Worm (Caenorhabditis elegans) whole organism, young adult: ENCODE measurements around the gene E04D5.5.
A peak's percentile ranks its signal among the peaks of the same experiment; 100 is the strongest.

Experiments
- B0035.1 ChIP-seq: sonication (generic microtip); optimal IDR thresholded peaks from 2 replicates; lab custom pipeline; 2016; ENCODE audit warnings: missing genetic modification characterization, mild to moderate bottlenecking, missing compliant biosample characterization, missing genotype, missing genetic modification reagents
- B0336.3 ChIP-seq: fragments of 200-800 bp; sonication (Bioruptor generic); IDR thresholded peaks from 2 replicates; pipeline ENCODE4 v1.3.6; 2022; ENCODE audit warnings: missing genetic modification characterization, missing compliant biosample characterization
- F10E7.11 ChIP-seq: sonication (generic microtip); optimal IDR thresholded peaks from 2 replicates; lab custom pipeline; 2017; ENCODE audit warnings: mild to moderate bottlenecking, missing genetic modification characterization, moderate library complexity, missing compliant biosample characterization
- F33H1.4 ChIP-seq: fragments of 200-800 bp; sonication (Bioruptor generic); IDR thresholded peaks from 2 replicates; pipeline ENCODE4 v1.3.6; 2022; ENCODE audit warnings: missing genetic modification reagents, missing genetic modification characterization, missing compliant biosample characterization
- F39B2.1 ChIP-seq: fragments of 200-800 bp; sonication (Bioruptor generic); IDR thresholded peaks from 2 replicates; pipeline ENCODE4 v1.3.6; 2022; ENCODE audit warnings: missing genetic modification reagents, missing genetic modification characterization, missing compliant biosample characterization
- F49E8.2 ChIP-seq: sonication (generic microtip); optimal IDR thresholded peaks from 3 replicates; lab custom pipeline; 2017; ENCODE audit warnings: missing genetic modification characterization, mild to moderate bottlenecking, missing compliant biosample characterization, antibody characterized with exemption, moderate library complexity; ENCODE audit not compliant: insufficient read depth
- Y67H2A.10 ChIP-seq: fragments of 200-800 bp; sonication (Bioruptor generic); conservative IDR thresholded peaks from 2 replicates; pipeline ENCODE4 v1.3.6; 2022; ENCODE audit warnings: missing genetic modification reagents, missing genetic modification characterization, missing compliant biosample characterization
- Y95B8A.8 ChIP-seq: fragments of 200-800 bp; sonication (Bioruptor generic); IDR thresholded peaks from 2 replicates; pipeline ENCODE4 v1.3.6; 2022; ENCODE audit warnings: missing genetic modification reagents, missing genetic modification characterization, missing compliant biosample characterization
- aptf-3 ChIP-seq: fragments of 200-800 bp; sonication (Bioruptor generic); IDR thresholded peaks from 2 replicates; pipeline ENCODE4 v1.3.6; 2022; ENCODE audit warnings: missing genetic modification characterization, missing compliant biosample characterization
- attf-6 ChIP-seq: fragments of 200-800 bp; sonication (Bioruptor generic); IDR thresholded peaks from 2 replicates; pipeline ENCODE4 v1.3.6; 2022; ENCODE audit warnings: missing genetic modification reagents, missing genetic modification characterization, missing compliant biosample characterization
- cebp-1 ChIP-seq, 2 experiments: fragments of 200-800 bp in 1 of 2; sonication (Bioruptor generic) in 1 of 2; sonication (generic microtip) in 1 of 2; IDR thresholded peaks in 1 of 2; optimal IDR thresholded peaks in 1 of 2; 2 replicates each; pipeline versions ENCODE4 v1.3.6 to Lab custom; 2017 to 2022; ENCODE audit warnings: missing compliant biosample characterization in 2 of 2, missing genetic modification characterization in 2 of 2, mild to moderate bottlenecking in 1 of 2, missing genetic modification reagents in 1 of 2, moderate library complexity in 1 of 2
- ceh-100 ChIP-seq: fragments of 200-800 bp; sonication (Bioruptor generic); IDR thresholded peaks from 2 replicates; pipeline ENCODE4 v1.3.6; 2022; ENCODE audit warnings: missing genetic modification reagents, missing genetic modification characterization, missing compliant biosample characterization
- ceh-27 ChIP-seq: fragments of 200-800 bp; sonication (Bioruptor generic); optimal IDR thresholded peaks from 2 replicates; lab custom pipeline; 2018; ENCODE audit warnings: mild to moderate bottlenecking, missing genetic modification characterization, moderate library complexity, missing compliant biosample characterization
- ceh-79 ChIP-seq: sonication (generic microtip); optimal IDR thresholded peaks from 2 replicates; lab custom pipeline; 2017; ENCODE audit warnings: mild to moderate bottlenecking, missing genetic modification characterization, missing compliant biosample characterization
- ceh-91 ChIP-seq: fragments of 200-800 bp; sonication (Bioruptor generic); IDR thresholded peaks from 2 replicates; pipeline ENCODE4 v1.3.6; 2022; ENCODE audit warnings: missing genetic modification reagents, missing genetic modification characterization, missing compliant biosample characterization
- chd-7 ChIP-seq: sonication (generic microtip); optimal IDR thresholded peaks from 2 replicates; lab custom pipeline; 2016; ENCODE audit warnings: mild to moderate bottlenecking, missing genetic modification characterization, moderate library complexity, missing compliant biosample characterization
- dpl-1 ChIP-seq: fragments of 150-350 bp; optimal IDR thresholded peaks from 2 replicates; lab custom pipeline; 2014; ENCODE audit warnings: missing biosample characterization, missing genetic modification reagents, missing genetic modification characterization
- efl-1 ChIP-seq: fragments of 150-350 bp; optimal IDR thresholded peaks from 2 replicates; lab custom pipeline; 2014; ENCODE audit warnings: missing biosample characterization, missing genetic modification reagents, missing genetic modification characterization
- hlh-12 ChIP-seq: sonication (generic microtip); optimal IDR thresholded peaks from 2 replicates; lab custom pipeline; 2016; ENCODE audit warnings: missing genetic modification characterization, missing compliant biosample characterization
- hmg-1.2 ChIP-seq: fragments of 200-800 bp; sonication (Bioruptor generic); IDR thresholded peaks from 2 replicates; pipeline ENCODE4 v1.3.6; 2022; ENCODE audit warnings: missing genetic modification reagents, missing genetic modification characterization, missing compliant biosample characterization
- hsf-1 ChIP-seq: fragments of 200-800 bp; sonication (Bioruptor generic); IDR thresholded peaks from 2 replicates; pipeline ENCODE4 v1.3.6; 2022; ENCODE audit warnings: missing genetic modification reagents, missing genetic modification characterization, missing compliant biosample characterization
- let-526 ChIP-seq: fragments of 200-800 bp; sonication (Bioruptor generic); IDR thresholded peaks from 2 replicates; pipeline ENCODE4 v1.3.6; 2022; ENCODE audit warnings: missing genetic modification reagents, missing genetic modification characterization, missing compliant biosample characterization
- lin-35 ChIP-seq, 3 experiments: fragments of 150-350 bp in 2 of 3; sonication (generic microtip) in 1 of 3; optimal IDR thresholded peaks; 2 replicates each; lab custom pipeline; 2014 to 2018; ENCODE audit warnings: missing biosample characterization in 3 of 3, missing genetic modification characterization in 3 of 3, missing genetic modification reagents in 3 of 3
- lin-54 ChIP-seq: fragments of 200-800 bp; sonication (Bioruptor generic); optimal IDR thresholded peaks from 2 replicates; lab custom pipeline; 2018; ENCODE audit warnings: mild to moderate bottlenecking, missing genetic modification characterization, missing compliant biosample characterization
- lir-1 ChIP-seq: fragments of 200-800 bp; sonication (Bioruptor generic); conservative IDR thresholded peaks from 2 replicates; pipeline ENCODE4 v1.3.6; 2022; ENCODE audit warnings: missing genetic modification reagents, missing genetic modification characterization, missing compliant biosample characterization
- lsy-27 ChIP-seq: sonication (generic microtip); optimal IDR thresholded peaks from 2 replicates; lab custom pipeline; 2017; ENCODE audit warnings: missing genetic modification characterization, mild to moderate bottlenecking, missing compliant biosample characterization, antibody characterized with exemption, missing genotype, borderline replicate concordance; ENCODE audit not compliant: insufficient read depth
- madf-10 ChIP-seq: sonication (generic microtip); optimal IDR thresholded peaks from 2 replicates; lab custom pipeline; 2016; ENCODE audit warnings: mild to moderate bottlenecking, missing genetic modification characterization, missing compliant biosample characterization
- madf-3 ChIP-seq: fragments of 200-800 bp; sonication (Bioruptor generic); IDR thresholded peaks from 2 replicates; pipeline ENCODE4 v1.3.6; 2022; ENCODE audit warnings: missing genetic modification reagents, missing genetic modification characterization, missing compliant biosample characterization
- madf-6 ChIP-seq: fragments of 200-800 bp; sonication (Bioruptor generic); IDR thresholded peaks from 2 replicates; pipeline ENCODE4 v1.3.6; 2022; ENCODE audit warnings: missing genetic modification reagents, missing genetic modification characterization, missing compliant biosample characterization
- mcd-1 ChIP-seq: fragments of 200-800 bp; sonication (Bioruptor generic); IDR thresholded peaks from 2 replicates; pipeline ENCODE4 v1.3.6; 2022; ENCODE audit warnings: missing genetic modification reagents, missing genetic modification characterization, missing compliant biosample characterization
- mes-4 ChIP-seq: sonication (generic microtip); optimal IDR thresholded peaks from 2 replicates; lab custom pipeline; 2016; ENCODE audit warnings: missing genotype, missing genetic modification characterization, missing compliant biosample characterization
- nfyb-1 ChIP-seq: fragments of 200-800 bp; sonication (Bioruptor generic); IDR thresholded peaks from 2 replicates; pipeline ENCODE4 v1.3.6; 2022; ENCODE audit warnings: missing genetic modification reagents, missing genetic modification characterization, missing compliant biosample characterization
- nhr-27 ChIP-seq: fragments of 200-800 bp; sonication (Bioruptor generic); optimal IDR thresholded peaks from 2 replicates; lab custom pipeline; 2018; ENCODE audit warnings: mild to moderate bottlenecking, missing genetic modification characterization, moderate library complexity, missing compliant biosample characterization
- rcor-1 ChIP-seq: fragments of 200-800 bp; sonication (Bioruptor generic); IDR thresholded peaks from 2 replicates; pipeline ENCODE4 v1.3.6; 2022; ENCODE audit warnings: missing genetic modification reagents, missing genetic modification characterization, missing compliant biosample characterization
- snpc-3.4 ChIP-seq: sonication (generic microtip); optimal IDR thresholded peaks from 2 replicates; lab custom pipeline; 2017; ENCODE audit warnings: missing genetic modification characterization, mild to moderate bottlenecking, missing compliant biosample characterization, antibody characterized with exemption, moderate library complexity, missing genotype, missing genetic modification reagents
- sptf-2 ChIP-seq: fragments of 200-800 bp; sonication (Bioruptor generic); optimal IDR thresholded peaks from 2 replicates; lab custom pipeline; 2018; ENCODE audit warnings: mild to moderate bottlenecking, missing genetic modification characterization, missing compliant biosample characterization
- tlf-1 ChIP-seq: fragments of 200-800 bp; sonication (Bioruptor generic); optimal IDR thresholded peaks from 2 replicates; lab custom pipeline; 2018; ENCODE audit warnings: mild to moderate bottlenecking, missing genetic modification characterization, missing compliant biosample characterization
- unc-130 ChIP-seq: sonication (generic microtip); optimal IDR thresholded peaks from 2 replicates; lab custom pipeline; 2016; ENCODE audit warnings: missing genetic modification reagents, missing genetic modification characterization, missing compliant biosample characterization
- ztf-22 ChIP-seq: fragments of 200-800 bp; sonication (Bioruptor generic); optimal IDR thresholded peaks from 2 replicates; lab custom pipeline; 2018; ENCODE audit warnings: mild to moderate bottlenecking, missing genetic modification characterization, moderate library complexity, missing compliant biosample characterization
- ztf-25 ChIP-seq: fragments of 200-800 bp; sonication (Bioruptor generic); IDR thresholded peaks from 2 replicates; pipeline ENCODE4 v1.3.6; 2022; ENCODE audit warnings: missing genetic modification reagents, missing genetic modification characterization, missing compliant biosample characterization

The E04D5.5 gene

ce11 chrII:10395303-10395757 lies 15.8 kb upstream of the E04D5.5 start, which contains the start of gene T09F3.4 (continued):
- peak; percentile 33 for TF ChIP-seq ceh-27
- no peak for TF ChIP-seq sptf-2 (GFP tag; lab: Kevin White, UChicago)
- TF ChIP-seq ztf-22 (GFP tag; lab: Kevin White, UChicago) = no peak
- peak; percentile 63 for TF ChIP-seq attf-6
- no peak for TF ChIP-seq F49E8.2 (tag; lab: Kevin White, UChicago)
- peak; percentile 70 for TF ChIP-seq unc-130 (GFP tag; lab: Kevin White, UChicago)
- TF ChIP-seq B0035.1 (tag; lab: Kevin White, UChicago) = no peak
- peak; percentile 56 for TF ChIP-seq tlf-1 (GFP tag; lab: Kevin White, UChicago)
- peak; percentile 58; the same call in 1 of the 2 replicates for TF ChIP-seq hsf-1
- TF ChIP-seq ceh-100 (GFP tag; lab: Robert Waterston, UW) = peak; percentile 62; the same call in 1 of the 2 replicates
- 0 out of 2 replicates have a peak, but pooled peaks have one; percentile 18 for TF ChIP-seq Y95B8A.8 (GFP tag; lab: Robert Waterston, UW)
- 0 out of 2 replicates have a peak, but pooled peaks have one; percentile 19 for TF ChIP-seq ceh-91 (GFP tag; lab: Robert Waterston, UW)
- no peak for TF ChIP-seq lsy-27
- peak; percentile 45 for TF ChIP-seq hmg-1.2 (GFP tag; lab: Robert Waterston, UW)
- TF ChIP-seq madf-10 (tag; lab: Kevin White, UChicago) = peak; percentile 39
- peak; percentile 44; the same call in 1 of the 2 replicates for TF ChIP-seq mcd-1 (GFP tag; lab: Robert Waterston, UW)
- no peak for TF ChIP-seq chd-7
- TF ChIP-seq mes-4 (tag; lab: Kevin White, UChicago) = no peak
- TF ChIP-seq nhr-27 (tag; lab: Kevin White, UChicago) = no peak
- peak; percentile 72 for TF ChIP-seq rcor-1 (GFP tag; lab: Robert Waterston, UW)
- peak; percentile 13 for TF ChIP-seq dpl-1
- TF ChIP-seq let-526 (GFP tag; lab: Robert Waterston, UW) = no peak
- no peak for TF ChIP-seq F10E7.11 (tag; lab: Kevin White, UChicago)
- peak; percentile 83 for TF ChIP-seq madf-3 (GFP tag; lab: Robert Waterston, UW)
- no peak for TF ChIP-seq hlh-12 (tag; lab: Kevin White, UChicago)
- TF ChIP-seq Y67H2A.10 (GFP tag; lab: Robert Waterston, UW) = no peak
- 0 out of 2 replicates have a peak, but pooled peaks have one; percentile 56 for TF ChIP-seq ztf-25 (GFP tag; lab: Robert Waterston, UW)
- TF ChIP-seq cebp-1 (GFP tag; IDR thresholded peaks at IDR 0.05; lab: Robert Waterston, UW) = no peak
- peak; percentile 53 for TF ChIP-seq cebp-1 (tag; optimal IDR thresholded peaks at IDR 0.05; lab: Kevin White, UChicago)
- TF ChIP-seq F33H1.4 = peak; percentile 61
- TF ChIP-seq nfyb-1 = no peak
- TF ChIP-seq snpc-3.4 (tag; lab: Kevin White, UChicago) = peak; percentile 65
- TF ChIP-seq lin-35 (GFP tag; optimal IDR thresholded peaks at IDR 0.05; lab: Kevin White, UChicago) = peak in 1 of 3 experiments; percentile 38
- TF ChIP-seq B0336.3 (GFP tag; lab: Robert Waterston, UW) = peak; percentile 86
- TF ChIP-seq lin-54 = peak; percentile 63
- TF ChIP-seq efl-1 (GFP tag; lab: Kevin White, UChicago) = peak; percentile 46
- no peak for TF ChIP-seq F39B2.1
- no peak for TF ChIP-seq aptf-3 (GFP tag; lab: Robert Waterston, UW)
- TF ChIP-seq ceh-79 (tag; lab: Kevin White, UChicago) = no peak
- TF ChIP-seq madf-6 (GFP tag; lab: Robert Waterston, UW) = peak; percentile 82
- TF ChIP-seq lir-1 (GFP tag; lab: Robert Waterston, UW) = peak; percentile 58; the same call in 1 of the 2 replicates
